Worm (Caenorhabditis elegans) whole organism, midembryonic: ENCODE measurements around the gene C30G12.1.

Source experiments
- T22C8.4 ChIP-seq: fragments of 200-800 bp; sonication (Bioruptor generic); IDR thresholded peaks from 2 replicates; pipeline ENCODE4 v1.3.6; 2022; ENCODE audit warnings: missing genetic modification characterization, missing compliant biosample characterization
- cog-1 ChIP-seq: sonication (generic microtip); optimal IDR thresholded peaks from 2 replicates; lab custom pipeline; 2016; ENCODE audit warnings: missing genetic modification characterization, missing compliant biosample characterization
- flt-1 ChIP-seq: fragments of 200-800 bp; sonication (Bioruptor generic); IDR thresholded peaks from 2 replicates; pipeline ENCODE4 v1.3.6; 2022; ENCODE audit warnings: missing genetic modification characterization, missing compliant biosample characterization
- klf-2 ChIP-seq: fragments of 200-800 bp; sonication (Bioruptor generic); conservative IDR thresholded peaks from 2 replicates; pipeline ENCODE4 v1.3.6; 2022; ENCODE audit warnings: missing genetic modification reagents, missing genetic modification characterization, missing compliant biosample characterization
- med-1 ChIP-seq: sonication (generic microtip); optimal IDR thresholded peaks from 2 replicates; lab custom pipeline; 2017; ENCODE audit warnings: missing genetic modification characterization, mild to moderate bottlenecking, missing compliant biosample characterization, antibody characterized with exemption, missing genetic modification reagents; ENCODE audit not compliant: insufficient read depth
- ref-1 ChIP-seq: fragments of 200-800 bp; sonication (Bioruptor generic); conservative IDR thresholded peaks from 2 replicates; pipeline ENCODE4 v1.3.6; 2022; ENCODE audit warnings: missing genetic modification reagents, missing genetic modification characterization, missing compliant biosample characterization
- tab-1 ChIP-seq: fragments of 200-800 bp; sonication (Bioruptor generic); IDR thresholded peaks from 2 replicates; pipeline ENCODE4 v1.3.6; 2022; ENCODE audit warnings: missing genetic modification characterization, missing compliant biosample characterization
- ztf-23 ChIP-seq: fragments of 200-800 bp; sonication (Bioruptor generic); IDR thresholded peaks from 2 replicates; pipeline ENCODE4 v1.3.6; 2022; ENCODE audit warnings: missing genetic modification reagents, missing genetic modification characterization, missing compliant biosample characterization
- ztf-29 ChIP-seq: fragments of 200-800 bp; sonication (Bioruptor generic); IDR thresholded peaks from 2 replicates; pipeline ENCODE4 v1.3.6; 2022; ENCODE audit warnings: missing genetic modification reagents, missing genetic modification characterization, missing compliant biosample characterization

C30G12.1 gene

ce11 chrII:7305558-7305957, 6.4 kb downstream of the C30G12.1 start, which contains the start of gene brf-1:
Gene brf-1, plus strand, starts transcription at chrII:7305858.
- TF ChIP-seq klf-2 = no peak

ce11 chrII:7310023-7310422, 10.9 kb downstream of the C30G12.1 start, which contains the start of the genes F45E12.5 and cnep-1:
Gene F45E12.5, minus strand, starts transcription at chrII:7310115.
Gene cnep-1, plus strand, starts transcription at chrII:7310348.
- TF ChIP-seq ztf-23 (GFP tag; lab: Robert Waterston, UW) (no peak), ref-1 (no peak), med-1 (GFP tag; lab: Kevin White, UChicago) (no peak), klf-2 (no peak), ztf-29 (GFP tag; lab: Robert Waterston, UW) (no peak), tab-1 (no peak), flt-1 (GFP tag; lab: Robert Waterston, UW) (no peak), cog-1 (tag; lab: Kevin White, UChicago) (no peak), T22C8.4 (GFP tag; lab: Robert Waterston, UW) (no peak)

- TF ChIP-seq flt-1 (GFP tag; lab: Robert Waterston, UW) (no peak), ref-1 (no peak), T22C8.4 (GFP tag; lab: Robert Waterston, UW) (no peak), klf-2 (no peak), med-1 (GFP tag; lab: Kevin White, UChicago) (no peak), ztf-29 (GFP tag; lab: Robert Waterston, UW) (no peak), tab-1 (no peak), ztf-23 (GFP tag; lab: Robert Waterston, UW) (no peak), cog-1 (tag; lab: Kevin White, UChicago) (no peak)
Measured at ce11 chrII:7314083-7314482, 14.9 kb downstream of the C30G12.1 start, which contains the start of gene F45E12.6. Gene F45E12.6, minus strand, starts transcription at chrII:7314183.

DNA sequence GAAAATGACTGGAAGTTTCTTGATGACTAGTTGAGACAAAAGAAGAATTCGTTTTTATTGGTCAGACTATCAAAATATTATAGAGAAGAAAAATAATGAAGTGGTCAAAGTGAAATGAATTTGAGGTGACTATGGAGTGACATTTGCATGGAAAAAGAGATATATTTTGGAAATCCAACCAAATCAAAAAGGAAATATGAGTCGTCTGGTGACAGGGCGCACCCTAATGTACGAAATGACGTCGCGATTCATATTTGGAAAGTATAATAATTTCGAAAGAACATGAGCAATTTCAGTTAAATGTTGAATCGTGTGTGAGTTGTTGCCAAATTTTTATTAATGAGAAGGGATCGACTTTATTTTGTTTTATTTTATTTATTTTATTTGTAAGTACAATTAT, 18.3 kb downstream of the C30G12.1 start, which contains the start of gene F21D12.2:
Gene F21D12.2, plus strand, starts transcription at position 301 of the 400 bp plus-strand sequence.
- TF ChIP-seq ztf-29 (GFP tag; lab: Robert Waterston, UW) (no peak), tab-1 (no peak), cog-1 (tag; lab: Kevin White, UChicago) (no peak), ref-1 (no peak), klf-2 (no peak), med-1 (GFP tag; lab: Kevin White, UChicago) (no peak), ztf-23 (GFP tag; lab: Robert Waterston, UW) (no peak), flt-1 (GFP tag; lab: Robert Waterston, UW) (no peak), T22C8.4 (GFP tag; lab: Robert Waterston, UW) (no peak)

- no peak for TF ChIP-seq ztf-23 (GFP tag; lab: Robert Waterston, UW)
- no peak for TF ChIP-seq flt-1 (GFP tag; lab: Robert Waterston, UW)
- TF ChIP-seq tab-1 = no peak
- TF ChIP-seq cog-1 (tag; lab: Kevin White, UChicago) = no peak
Measured at ce11 chrII:7319471-7319870, 20.3 kb downstream of the C30G12.1 start.

DNA sequence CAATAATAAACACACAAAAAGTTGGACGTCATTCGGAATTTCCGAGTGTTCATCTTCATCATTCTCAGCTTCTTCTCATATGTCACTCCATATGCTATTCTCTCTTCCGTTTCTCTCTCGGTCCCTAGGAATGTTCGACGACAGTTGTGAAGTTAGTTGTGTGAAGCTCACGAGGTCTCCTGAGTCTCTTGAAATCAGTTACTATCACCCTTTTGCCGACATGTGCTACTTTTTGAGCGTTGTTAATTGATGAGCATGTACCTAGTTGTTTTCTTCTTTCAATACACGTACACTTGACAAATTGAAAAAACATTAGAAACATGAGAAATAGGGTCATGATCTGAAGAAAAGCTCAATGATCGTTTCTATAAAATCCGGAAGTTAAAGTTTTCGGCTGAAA, 24.2 kb downstream of the C30G12.1 start:
- no peak for TF ChIP-seq klf-2
- TF ChIP-seq med-1 (GFP tag; lab: Kevin White, UChicago) = no peak
- no peak for TF ChIP-seq ztf-23 (GFP tag; lab: Robert Waterston, UW)
- no peak for TF ChIP-seq cog-1 (tag; lab: Kevin White, UChicago)
- TF ChIP-seq tab-1 = no peak
- TF ChIP-seq ref-1 = no peak
- TF ChIP-seq ztf-29 (GFP tag; lab: Robert Waterston, UW) = no peak
- no peak for TF ChIP-seq T22C8.4 (GFP tag; lab: Robert Waterston, UW)
- TF ChIP-seq flt-1 (GFP tag; lab: Robert Waterston, UW) = no peak

ce11 chrII:7323925-7324324, 24.8 kb downstream of the C30G12.1 start, which contains the start of gene F21D12.3:
Gene F21D12.3, minus strand, starts transcription at chrII:7324025.
- TF ChIP-seq ztf-23 (GFP tag; lab: Robert Waterston, UW) (no peak), ztf-29 (GFP tag; lab: Robert Waterston, UW) (no peak), tab-1 (no peak), T22C8.4 (GFP tag; lab: Robert Waterston, UW) (no peak), klf-2 (no peak), med-1 (GFP tag; lab: Kevin White, UChicago) (no peak), flt-1 (GFP tag; lab: Robert Waterston, UW) (no peak), ref-1 (no peak), cog-1 (tag; lab: Kevin White, UChicago) (no peak)

- TF ChIP-seq cog-1 (tag; lab: Kevin White, UChicago) (no peak), T22C8.4 (GFP tag; lab: Robert Waterston, UW) (no peak), flt-1 (GFP tag; lab: Robert Waterston, UW) (no peak), klf-2 (no peak), ref-1 (no peak), tab-1 (no peak), ztf-29 (GFP tag; lab: Robert Waterston, UW) (no peak), med-1 (GFP tag; lab: Kevin White, UChicago) (no peak), ztf-23 (GFP tag; lab: Robert Waterston, UW) (no peak)
Measured at ce11 chrII:7325063-7325480, 25.9 kb downstream of the C30G12.1 start.

ce11 chrII:7326199-7326598, 27.1 kb downstream of the C30G12.1 start:
- TF ChIP-seq flt-1 (GFP tag; lab: Robert Waterston, UW) = no peak
- TF ChIP-seq ztf-23 (GFP tag; lab: Robert Waterston, UW) = no peak
- no peak for TF ChIP-seq ref-1
- TF ChIP-seq T22C8.4 (GFP tag; lab: Robert Waterston, UW) = no peak
- TF ChIP-seq med-1 (GFP tag; lab: Kevin White, UChicago) = no peak
- TF ChIP-seq tab-1 = no peak
- TF ChIP-seq cog-1 (tag; lab: Kevin White, UChicago) = no peak
- no peak for TF ChIP-seq ztf-29 (GFP tag; lab: Robert Waterston, UW)
- no peak for TF ChIP-seq klf-2

DNA sequence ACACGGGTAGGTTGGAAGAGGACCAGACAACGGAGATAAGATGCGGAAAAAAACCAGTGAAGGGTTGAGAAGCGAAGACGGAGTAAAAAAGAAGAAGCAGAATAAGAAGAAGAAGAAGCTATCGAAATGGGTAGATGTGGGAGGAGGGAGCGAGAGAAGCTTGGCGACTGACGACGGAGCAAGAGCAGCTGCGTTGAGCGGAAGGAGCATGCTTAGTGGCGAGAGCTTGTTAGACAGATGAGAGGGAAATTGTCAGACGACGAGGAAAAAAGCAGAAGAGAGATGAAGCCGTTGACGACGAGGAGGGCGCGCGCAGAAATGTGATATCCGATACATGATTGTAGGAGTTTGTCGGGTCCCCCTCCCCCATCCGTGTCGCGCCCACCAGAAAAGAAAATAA, 27.9 kb downstream of the C30G12.1 start:
- TF ChIP-seq ztf-23 (GFP tag; lab: Robert Waterston, UW) (no peak), tab-1 (no peak), T22C8.4 (GFP tag; lab: Robert Waterston, UW) (no peak), ref-1 (no peak), ztf-29 (GFP tag; lab: Robert Waterston, UW) (no peak), flt-1 (GFP tag; lab: Robert Waterston, UW) (no peak), med-1 (GFP tag; lab: Kevin White, UChicago) (no peak), klf-2 (no peak), cog-1 (tag; lab: Kevin White, UChicago) (no peak)
